Worm (Caenorhabditis elegans): Measurements from ENCODE around the gene rga-1.

Gene rga-1

ce11 chrII:11453639-11454038, 11.1 kb upstream of the rga-1 start:
- TF ChIP-seq cog-1 (tag; optimal IDR thresholded peaks at IDR 0.05): no peak
- TF ChIP-seq med-1 (GFP tag; optimal IDR thresholded peaks at IDR 0.05; ENCODE audit: insufficient read depth): no peak
- TF ChIP-seq ztf-29 (GFP tag; IDR thresholded peaks at IDR 0.05): no peak
- TF ChIP-seq ref-1 (GFP tag; conservative IDR thresholded peaks at IDR 0.05): no peak
- no peak for TF ChIP-seq T22C8.4 (GFP tag; IDR thresholded peaks at IDR 0.05)
- no peak for TF ChIP-seq ztf-23 (GFP tag; IDR thresholded peaks at IDR 0.05)
- TF ChIP-seq flt-1 (GFP tag; IDR thresholded peaks at IDR 0.05): no peak
- TF ChIP-seq tab-1 (GFP tag; IDR thresholded peaks at IDR 0.05): no peak
- TF ChIP-seq klf-2 (GFP tag; conservative IDR thresholded peaks at IDR 0.05): no peak

ce11 chrII:11455140-11455539, 9.6 kb upstream of the rga-1 start:
- TF ChIP-seq flt-1 (GFP tag; IDR thresholded peaks at IDR 0.05) (0 out of 2 replicates have a peak, but pooled peaks have one; percentile 44), med-1 (GFP tag; optimal IDR thresholded peaks at IDR 0.05; ENCODE audit: insufficient read depth) (no peak)

ce11 chrII:11455715-11456114, 9.0 kb upstream of the rga-1 start:
- no peak for TF ChIP-seq ztf-23 (GFP tag; IDR thresholded peaks at IDR 0.05)
- no peak for TF ChIP-seq med-1 (GFP tag; optimal IDR thresholded peaks at IDR 0.05; ENCODE audit: insufficient read depth)
- TF ChIP-seq ztf-29 (GFP tag; IDR thresholded peaks at IDR 0.05): no peak
- no peak for TF ChIP-seq ref-1 (GFP tag; conservative IDR thresholded peaks at IDR 0.05)
- no peak for TF ChIP-seq flt-1 (GFP tag; IDR thresholded peaks at IDR 0.05)
- TF ChIP-seq T22C8.4 (GFP tag; IDR thresholded peaks at IDR 0.05): no peak
- TF ChIP-seq klf-2 (GFP tag; conservative IDR thresholded peaks at IDR 0.05): no peak
- no peak for TF ChIP-seq tab-1 (GFP tag; IDR thresholded peaks at IDR 0.05)
- no peak for TF ChIP-seq cog-1 (tag; optimal IDR thresholded peaks at IDR 0.05)

ce11 chrII:11459883-11460282, 4.8 kb upstream of the rga-1 start:
- TF ChIP-seq T22C8.4 (GFP tag; IDR thresholded peaks at IDR 0.05) (no peak), ref-1 (GFP tag; conservative IDR thresholded peaks at IDR 0.05) (no peak)

- TF ChIP-seq cog-1 (tag; optimal IDR thresholded peaks at IDR 0.05): no peak
- TF ChIP-seq ztf-29 (GFP tag; IDR thresholded peaks at IDR 0.05): no peak
- TF ChIP-seq tab-1 (GFP tag; IDR thresholded peaks at IDR 0.05): no peak
- TF ChIP-seq T22C8.4 (GFP tag; IDR thresholded peaks at IDR 0.05): no peak
- TF ChIP-seq ref-1 (GFP tag; conservative IDR thresholded peaks at IDR 0.05): no peak
- no peak for TF ChIP-seq med-1 (GFP tag; optimal IDR thresholded peaks at IDR 0.05; ENCODE audit: insufficient read depth)
- TF ChIP-seq flt-1 (GFP tag; IDR thresholded peaks at IDR 0.05): no peak
- no peak for TF ChIP-seq klf-2 (GFP tag; conservative IDR thresholded peaks at IDR 0.05)
- no peak for TF ChIP-seq ztf-23 (GFP tag; IDR thresholded peaks at IDR 0.05)
Observed at ce11 chrII:11463899-11464298, 795 bp upstream of the rga-1 start.

ce11 chrII:11467541-11467940, 2.8 kb downstream of the rga-1 start, which contains the start of gene klp-17:
klp-17 (minus strand) TSS chrII:11467641.
- TF ChIP-seq klf-2 (GFP tag; conservative IDR thresholded peaks at IDR 0.05) (no peak), cog-1 (tag; optimal IDR thresholded peaks at IDR 0.05) (no peak), flt-1 (GFP tag; IDR thresholded peaks at IDR 0.05) (no peak), ztf-23 (GFP tag; IDR thresholded peaks at IDR 0.05) (no peak), med-1 (GFP tag; optimal IDR thresholded peaks at IDR 0.05; ENCODE audit: insufficient read depth) (no peak), ztf-29 (GFP tag; IDR thresholded peaks at IDR 0.05) (no peak), T22C8.4 (GFP tag; IDR thresholded peaks at IDR 0.05) (no peak), tab-1 (GFP tag; IDR thresholded peaks at IDR 0.05) (no peak), ref-1 (GFP tag; conservative IDR thresholded peaks at IDR 0.05) (no peak)

ce11 chrII:11469574-11470108, 4.9 kb downstream of the rga-1 start, which contains the start of gene cisd-1:
cisd-1 (minus strand) TSS chrII:11469624.
- TF ChIP-seq klf-2 (GFP tag; conservative IDR thresholded peaks at IDR 0.05): no peak
- TF ChIP-seq ztf-23 (GFP tag; IDR thresholded peaks at IDR 0.05): no peak
- no peak for TF ChIP-seq ztf-29 (GFP tag; IDR thresholded peaks at IDR 0.05)
- no peak for TF ChIP-seq T22C8.4 (GFP tag; IDR thresholded peaks at IDR 0.05)
- TF ChIP-seq ref-1 (GFP tag; conservative IDR thresholded peaks at IDR 0.05): no peak
- TF ChIP-seq flt-1 (GFP tag; IDR thresholded peaks at IDR 0.05): no peak
- no peak for TF ChIP-seq tab-1 (GFP tag; IDR thresholded peaks at IDR 0.05)
- no peak for TF ChIP-seq med-1 (GFP tag; optimal IDR thresholded peaks at IDR 0.05; ENCODE audit: insufficient read depth)

ce11 chrII:11471916-11472315, 7.2 kb downstream of the rga-1 start, which contains the start of gene mfn-1:
mfn-1 (minus strand) TSS chrII:11472016.
- TF ChIP-seq cog-1 (tag; optimal IDR thresholded peaks at IDR 0.05): no peak
- TF ChIP-seq ztf-23 (GFP tag; IDR thresholded peaks at IDR 0.05): no peak
- TF ChIP-seq klf-2 (GFP tag; conservative IDR thresholded peaks at IDR 0.05): no peak
- TF ChIP-seq ref-1 (GFP tag; conservative IDR thresholded peaks at IDR 0.05): no peak
- TF ChIP-seq ztf-29 (GFP tag; IDR thresholded peaks at IDR 0.05): no peak
- TF ChIP-seq med-1 (GFP tag; optimal IDR thresholded peaks at IDR 0.05; ENCODE audit: insufficient read depth): no peak
- TF ChIP-seq tab-1 (GFP tag; IDR thresholded peaks at IDR 0.05): no peak
- no peak for TF ChIP-seq flt-1 (GFP tag; IDR thresholded peaks at IDR 0.05)
- no peak for TF ChIP-seq T22C8.4 (GFP tag; IDR thresholded peaks at IDR 0.05)

ce11 chrII:11472542-11472941, 7.8 kb downstream of the rga-1 start:
- TF ChIP-seq ztf-29 (GFP tag; IDR thresholded peaks at IDR 0.05) (no peak), klf-2 (GFP tag; conservative IDR thresholded peaks at IDR 0.05) (no peak), T22C8.4 (GFP tag; IDR thresholded peaks at IDR 0.05) (no peak), cog-1 (tag; optimal IDR thresholded peaks at IDR 0.05) (no peak), ref-1 (GFP tag; conservative IDR thresholded peaks at IDR 0.05) (no peak), med-1 (GFP tag; optimal IDR thresholded peaks at IDR 0.05; ENCODE audit: insufficient read depth) (no peak), flt-1 (GFP tag; IDR thresholded peaks at IDR 0.05) (no peak), ztf-23 (GFP tag; IDR thresholded peaks at IDR 0.05) (no peak), tab-1 (GFP tag; IDR thresholded peaks at IDR 0.05) (no peak)

ce11 chrII:11473525-11474181, 9.0 kb downstream of the rga-1 start, which contains the start of the genes metl-1 and W02B12.11:
metl-1 (minus strand) TSS chrII:11473575.
W02B12.11 (plus strand) TSS chrII:11473861.
- TF ChIP-seq klf-2 (GFP tag; conservative IDR thresholded peaks at IDR 0.05) (no peak), flt-1 (GFP tag; IDR thresholded peaks at IDR 0.05) (peak; percentile 63; the same call in 1 of the 2 replicates), ztf-23 (GFP tag; IDR thresholded peaks at IDR 0.05) (peak; percentile 63; the same call in 1 of the 2 replicates), med-1 (GFP tag; optimal IDR thresholded peaks at IDR 0.05; ENCODE audit: insufficient read depth) (peak; percentile 49), ref-1 (GFP tag; conservative IDR thresholded peaks at IDR 0.05) (no peak), ztf-29 (GFP tag; IDR thresholded peaks at IDR 0.05) (no peak), cog-1 (tag; optimal IDR thresholded peaks at IDR 0.05) (peak; percentile 50), T22C8.4 (GFP tag; IDR thresholded peaks at IDR 0.05) (no peak), tab-1 (GFP tag; IDR thresholded peaks at IDR 0.05) (0 out of 2 replicates have a peak, but pooled peaks have one; percentile 62)
